Worm (Caenorhabditis elegans): ENCODE measurements around the gene nbs-1.

- TF ChIP-seq irx-1 (tag; optimal IDR thresholded peaks at IDR 0.05) = no peak
- TF ChIP-seq unc-130 (tag; optimal IDR thresholded peaks at IDR 0.05) = no peak
- no peak for TF ChIP-seq sptf-1 (tag; optimal IDR thresholded peaks at IDR 0.05)
Observed at ce11 chrII:11057256-11057655, 39.0 kb downstream of the nbs-1 start.
